Worm (Caenorhabditis elegans): ENCODE measurements around the gene gldi-11.

DNA sequence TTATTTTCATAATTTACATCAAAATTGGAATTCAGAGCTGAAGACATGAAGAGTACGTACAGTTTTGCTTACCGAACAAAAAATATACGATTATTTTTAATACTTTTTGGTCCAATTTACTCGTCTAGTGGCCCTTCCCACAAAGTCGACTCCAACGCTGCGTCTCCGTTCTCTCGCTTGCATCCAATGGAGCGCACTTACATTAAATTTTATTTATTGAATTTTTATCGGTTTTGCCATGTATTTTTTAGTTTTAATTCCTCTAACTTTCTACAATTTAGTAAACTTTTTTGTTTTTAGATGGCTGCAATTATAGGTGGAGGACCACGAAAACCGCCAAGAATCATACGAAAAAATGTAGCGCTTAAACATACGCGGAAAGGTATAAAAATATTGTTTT lies 10.1 kb downstream of the gldi-11 start, which contains the start of gene ZK546.5:
- TF ChIP-seq ztf-18 (tag; optimal IDR thresholded peaks at IDR 0.05) (no peak), lsl-1 (GFP tag; optimal IDR thresholded peaks at IDR 0.05) (no peak), Y67H2A.10 (GFP tag; conservative IDR thresholded peaks at IDR 0.05) (no peak), nhr-120 (GFP tag; IDR thresholded peaks at IDR 0.05) (no peak), pha-4 (tag; optimal IDR thresholded peaks at IDR 0.05) (no peak), ceh-100 (GFP tag; IDR thresholded peaks at IDR 0.05) (no peak), tbp1 (GFP tag; optimal IDR thresholded peaks at IDR 0.05) (no peak), cebp-1 (GFP tag; IDR thresholded peaks at IDR 0.05) (no peak), cebp-1 (tag; optimal IDR thresholded peaks at IDR 0.05) (no peak)

Measured in whole organism, young adult.